Worm (Caenorhabditis elegans): ENCODE results near the gene srw-15.

- TF ChIP-seq Y67H2A.10 (GFP tag; conservative IDR thresholded peaks at IDR 0.05) (no peak), ztf-22 (GFP tag; optimal IDR thresholded peaks at IDR 0.05) (no peak), F57C9.4 (tag; optimal IDR thresholded peaks at IDR 0.05) (no peak), sea-2 (GFP tag; IDR thresholded peaks at IDR 0.05) (no peak), mel-28 (tag; optimal IDR thresholded peaks at IDR 0.05; ENCODE audit: borderline replicate concordance) (no peak), nfya-1 (tag; optimal IDR thresholded peaks at IDR 0.05; ENCODE audit: borderline replicate concordance, insufficient read depth) (no peak), B0035.1 (tag; optimal IDR thresholded peaks at IDR 0.05) (no peak), athp-1 (tag; optimal IDR thresholded peaks at IDR 0.05) (no peak), ztf-28 (GFP tag; IDR thresholded peaks at IDR 0.05) (no peak), unc-62 (GFP tag; optimal IDR thresholded peaks at IDR 0.05) (no peak), snpc-4 (GFP tag; optimal IDR thresholded peaks at IDR 0.05) (no peak), snpc-4 (tag; optimal IDR thresholded peaks at IDR 0.05) (no peak), chd-7 (tag; optimal IDR thresholded peaks at IDR 0.05) (no peak), lag-1 (GFP tag; IDR thresholded peaks at IDR 0.05) (no peak)
Measured at ce11 chrV:15226206-15226605, 4.1 kb upstream of the srw-15 start.

All from whole organism, young adult.